Fruit fly (Drosophila melanogaster): ENCODE measurements around the gene Zif.
A peak's percentile ranks its signal among the peaks of the same experiment; 100 is the strongest.

The Zif gene

DNA sequence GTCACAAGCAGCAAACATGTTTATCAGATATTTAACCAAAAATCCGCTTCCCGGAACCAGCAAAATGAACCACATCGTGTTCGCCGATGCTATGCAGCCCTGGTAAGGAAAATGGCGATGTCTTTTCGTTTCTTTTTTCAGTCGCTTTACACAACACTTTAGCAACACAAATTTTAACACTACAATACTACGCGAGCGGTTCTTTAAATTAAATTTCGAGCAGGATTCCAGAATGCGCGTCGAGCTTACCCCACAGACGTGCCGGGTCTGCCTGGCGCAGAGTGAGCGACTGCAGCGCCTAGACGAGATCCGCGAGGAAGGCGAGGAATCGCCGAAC is at the start of gene Zif:
TSS of gene Zif (plus strand) at position 34 of the 337 bp plus-strand sequence.
- no peak for TF ChIP-seq psq (optimal IDR thresholded peaks at IDR 0.05)
- TF ChIP-seq pan (optimal IDR thresholded peaks at IDR 0.05): no peak
- no peak for TF ChIP-seq EcR (GFP tag; optimal IDR thresholded peaks at IDR 0.05)
- no peak for TF ChIP-seq CG8478 (optimal IDR thresholded peaks at IDR 0.05)
- no peak for TF ChIP-seq usp (GFP tag; optimal IDR thresholded peaks at IDR 0.05)
- TF ChIP-seq Dll (optimal IDR thresholded peaks at IDR 0.05): no peak

DNA sequence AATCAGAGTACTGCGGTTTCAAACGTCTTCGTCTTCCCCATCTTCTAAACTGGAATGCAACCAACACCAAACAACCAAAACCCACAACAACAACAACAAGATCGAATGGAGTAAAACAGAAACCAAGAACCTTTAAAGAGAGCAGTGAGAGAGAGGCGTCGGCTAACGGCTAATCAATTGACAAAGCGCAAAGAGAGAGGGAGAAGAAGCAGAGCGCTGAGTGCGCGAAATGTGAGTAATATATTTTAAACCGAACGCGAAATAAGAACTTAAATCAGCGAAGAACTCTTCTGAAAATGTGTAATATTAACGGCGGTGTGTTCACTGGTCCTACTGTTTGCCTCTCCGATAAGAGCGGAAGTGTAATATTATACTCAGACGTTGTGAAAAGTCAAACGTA is 49.3 kb upstream of the Zif start:
- TF ChIP-seq EcR (GFP tag; optimal IDR thresholded peaks at IDR 0.05) (no peak), pan (optimal IDR thresholded peaks at IDR 0.05) (no peak), usp (GFP tag; optimal IDR thresholded peaks at IDR 0.05) (no peak), psq (optimal IDR thresholded peaks at IDR 0.05) (no peak), Dll (optimal IDR thresholded peaks at IDR 0.05) (no peak), CG8478 (optimal IDR thresholded peaks at IDR 0.05) (no peak)

DNA sequence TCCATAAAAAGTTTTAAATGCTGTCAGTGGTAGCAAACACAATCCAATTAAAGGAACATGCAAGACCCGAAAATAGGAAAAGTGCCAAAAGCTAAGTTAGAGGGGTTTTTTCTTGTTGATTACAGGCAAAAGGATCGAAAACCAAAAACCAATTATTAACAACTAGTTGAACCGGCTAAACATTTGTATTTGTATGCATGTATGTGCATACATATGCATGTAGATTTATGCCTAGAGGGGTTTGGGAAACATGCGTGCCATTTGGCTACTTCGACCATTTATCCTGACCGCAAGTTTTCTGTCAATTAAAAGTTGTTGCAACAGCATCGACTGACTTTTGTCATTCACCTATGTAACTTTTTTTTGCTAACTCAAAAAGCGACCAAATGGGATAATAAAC is 48.4 kb upstream of the Zif start:
- TF ChIP-seq CG8478 (optimal IDR thresholded peaks at IDR 0.05): no peak
- TF ChIP-seq psq (optimal IDR thresholded peaks at IDR 0.05): no peak
- TF ChIP-seq pan (optimal IDR thresholded peaks at IDR 0.05): no peak
- no peak for TF ChIP-seq usp (GFP tag; optimal IDR thresholded peaks at IDR 0.05)
- no peak for TF ChIP-seq Dll (optimal IDR thresholded peaks at IDR 0.05)
- no peak for TF ChIP-seq EcR (GFP tag; optimal IDR thresholded peaks at IDR 0.05)

DNA sequence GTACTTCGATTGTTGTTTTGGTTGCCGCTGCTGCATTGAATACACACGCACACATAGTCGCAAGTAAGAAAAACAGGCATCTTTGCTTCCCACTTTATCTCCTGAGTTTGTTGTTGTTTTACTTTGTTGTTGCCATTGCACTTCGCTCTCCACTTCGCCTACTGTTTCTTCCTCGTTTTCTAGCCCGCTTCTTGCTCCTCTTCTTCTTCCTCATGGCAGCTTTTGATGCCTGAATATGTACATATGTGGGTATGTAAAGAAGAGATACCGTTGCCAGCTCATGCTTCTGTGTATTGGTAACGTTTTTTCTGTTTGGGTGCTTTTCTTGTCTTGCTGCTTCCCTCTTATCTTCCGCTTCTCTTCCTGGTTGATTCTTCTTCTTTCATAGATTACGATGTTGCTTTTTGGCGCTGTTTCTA is 47.7 kb upstream of the Zif start:
- peak in 1 of 2 experiments; percentile 62 for TF ChIP-seq EcR (GFP tag; optimal IDR thresholded peaks at IDR 0.05)
- TF ChIP-seq pan (optimal IDR thresholded peaks at IDR 0.05): no peak
- no peak for TF ChIP-seq psq (optimal IDR thresholded peaks at IDR 0.05)
- no peak for TF ChIP-seq usp (GFP tag; optimal IDR thresholded peaks at IDR 0.05)
- TF ChIP-seq Dll (optimal IDR thresholded peaks at IDR 0.05): no peak

DNA sequence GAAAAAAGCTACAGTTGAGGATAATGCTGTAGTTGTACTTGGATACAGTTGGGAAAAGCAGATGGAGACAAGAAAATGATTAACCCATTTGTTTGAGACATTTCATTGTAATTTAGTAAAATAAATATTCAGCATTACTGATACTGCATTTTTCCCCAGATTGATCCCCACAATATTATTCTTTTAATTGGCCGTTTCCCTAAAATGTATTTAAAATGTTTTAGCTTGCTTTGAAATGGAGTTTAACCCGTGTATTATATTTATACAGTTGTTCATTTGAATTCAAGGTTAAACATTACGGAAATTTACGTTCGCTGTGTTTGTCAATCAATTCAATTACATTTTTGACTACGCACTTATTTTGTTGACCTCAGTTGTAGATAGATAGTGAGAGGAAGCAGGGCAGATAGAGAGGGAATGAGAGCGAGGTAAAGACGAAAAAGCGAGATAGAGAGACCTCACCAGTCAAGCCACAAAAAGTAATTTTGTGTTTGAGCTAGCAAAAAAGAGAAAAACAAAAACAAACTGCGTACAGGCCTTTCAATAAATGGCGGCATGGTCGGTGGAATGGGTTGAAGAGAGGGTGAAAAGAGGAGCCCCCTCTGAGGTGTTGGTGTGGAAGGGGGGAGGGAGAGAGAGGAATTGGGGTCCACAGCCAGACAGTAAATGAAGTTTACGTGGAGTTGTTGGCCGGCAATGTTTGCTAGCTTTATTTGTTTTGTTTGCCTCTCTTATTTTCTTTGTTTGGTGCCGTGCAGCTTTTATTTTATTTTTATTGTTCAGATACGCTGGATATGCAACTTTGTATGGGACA is 46.3 kb upstream of the Zif start:
- no peak for TF ChIP-seq Dll (optimal IDR thresholded peaks at IDR 0.05)
- TF ChIP-seq EcR (GFP tag; optimal IDR thresholded peaks at IDR 0.05): peak in 1 of 2 experiments; percentile 81

DNA sequence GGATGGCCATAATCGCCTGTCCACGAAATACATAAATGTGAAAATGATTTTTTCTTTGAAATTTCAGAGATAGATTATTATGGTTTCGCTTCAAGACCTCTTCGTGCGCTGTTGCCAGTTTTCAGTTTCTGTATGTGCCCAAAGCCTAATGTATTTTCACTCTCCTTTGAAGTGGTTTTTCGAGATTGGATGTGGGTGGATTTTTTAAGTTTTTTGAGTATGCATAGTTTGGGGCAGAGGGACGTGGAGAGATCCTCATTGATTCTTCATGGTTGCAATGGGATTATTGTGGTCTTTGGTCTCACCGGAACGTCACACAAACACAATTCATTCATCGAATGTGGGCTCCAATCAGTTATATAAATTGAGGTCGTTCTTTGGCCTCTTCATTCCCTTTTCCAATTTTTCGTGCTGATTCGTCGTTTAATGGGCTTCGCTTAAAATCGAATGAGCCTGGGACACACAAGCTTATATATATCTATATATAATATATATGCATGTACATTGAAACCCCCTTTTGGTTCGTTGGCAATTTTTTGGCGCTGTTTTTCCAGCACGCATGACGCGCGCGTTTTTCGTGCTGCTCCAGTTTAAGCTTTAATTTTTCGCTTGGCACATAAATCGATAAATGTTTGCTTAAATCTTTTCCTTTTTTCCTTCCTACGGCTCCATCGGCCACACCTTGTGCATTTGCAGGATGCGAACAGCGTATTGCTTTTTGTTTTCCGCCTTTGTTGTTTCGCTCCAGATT is 45.3 kb upstream of the Zif start:
- TF ChIP-seq Dll (optimal IDR thresholded peaks at IDR 0.05): no peak
- TF ChIP-seq CG8478 (optimal IDR thresholded peaks at IDR 0.05): no peak
- TF ChIP-seq pan (optimal IDR thresholded peaks at IDR 0.05): no peak
- no peak for TF ChIP-seq usp (GFP tag; optimal IDR thresholded peaks at IDR 0.05)
- TF ChIP-seq psq (optimal IDR thresholded peaks at IDR 0.05): no peak
- no peak for TF ChIP-seq EcR (GFP tag; optimal IDR thresholded peaks at IDR 0.05)

DNA sequence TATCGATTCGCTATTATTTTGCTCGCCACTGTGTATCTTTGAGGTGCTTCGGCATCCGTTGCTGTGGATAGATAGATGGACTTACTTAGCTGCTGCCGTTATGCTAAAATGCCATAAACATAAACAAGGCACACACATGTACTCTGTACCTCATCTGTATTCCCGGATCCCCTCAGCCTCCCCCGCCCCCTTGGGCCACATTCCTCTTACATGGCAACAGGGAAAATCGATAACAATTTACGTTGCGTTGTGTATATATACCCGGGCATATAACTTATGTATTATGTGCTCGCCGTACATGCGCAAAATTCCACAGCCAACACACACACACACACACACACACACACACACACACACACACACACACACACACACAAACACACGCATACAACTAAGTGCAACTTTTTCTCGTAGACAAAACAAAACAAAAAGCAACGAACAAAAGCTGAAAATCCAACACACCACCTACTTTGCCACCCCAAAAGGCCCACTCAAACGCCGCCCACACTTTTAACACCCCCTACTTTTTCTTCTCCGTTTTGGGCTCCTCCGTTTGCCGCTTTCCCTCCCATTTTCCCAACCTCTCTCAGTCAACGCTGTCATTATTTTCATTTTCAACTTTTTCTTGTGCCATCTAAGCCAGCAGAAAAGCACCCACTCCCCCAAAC is 43.0 kb upstream of the Zif start:
- no peak for TF ChIP-seq psq (optimal IDR thresholded peaks at IDR 0.05)
- TF ChIP-seq Dll (optimal IDR thresholded peaks at IDR 0.05): no peak
- TF ChIP-seq EcR (GFP tag; optimal IDR thresholded peaks at IDR 0.05): no peak
- no peak for TF ChIP-seq pan (optimal IDR thresholded peaks at IDR 0.05)
- TF ChIP-seq CG8478 (optimal IDR thresholded peaks at IDR 0.05): no peak

DNA sequence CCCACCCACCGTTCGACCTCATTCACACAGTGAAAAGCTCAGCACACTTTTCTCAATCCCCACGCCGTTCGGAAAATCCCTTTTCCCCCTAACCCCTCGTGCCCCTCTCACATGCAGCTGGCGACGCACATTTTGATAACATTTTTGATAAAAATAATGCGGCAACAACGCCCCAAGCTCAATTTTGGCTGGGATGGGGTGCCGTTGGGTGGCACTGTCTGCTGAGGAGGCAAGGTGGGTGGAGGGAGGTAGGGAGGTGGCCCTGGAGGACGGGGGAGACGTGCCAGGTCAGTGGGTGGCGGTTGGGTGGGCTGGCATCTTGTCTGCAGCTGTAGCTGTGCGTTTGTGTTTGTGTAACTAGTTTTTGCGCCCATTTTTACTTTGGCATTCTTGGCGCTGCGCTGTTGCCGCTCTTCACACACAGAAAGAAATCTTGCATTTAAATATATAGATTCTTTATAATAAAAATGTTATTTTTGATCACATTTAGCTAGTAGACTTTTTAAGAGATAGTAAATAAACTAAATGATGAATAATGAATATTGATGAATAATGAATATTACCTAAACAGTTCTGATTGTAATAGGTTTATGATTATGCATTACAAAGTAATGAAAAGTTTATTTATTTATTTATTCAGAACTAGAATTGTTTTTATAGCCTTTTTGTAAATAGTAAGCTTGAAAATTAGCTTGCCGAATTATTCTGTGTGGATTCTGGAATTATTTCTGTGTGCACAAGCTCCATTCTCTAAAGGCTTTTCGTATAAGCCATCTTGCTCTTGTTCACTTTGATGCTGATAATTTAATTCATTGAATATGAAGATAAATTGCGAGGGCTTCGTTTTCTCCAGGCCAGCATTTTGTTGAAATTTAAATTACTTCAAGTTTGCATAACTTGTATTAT is 42.2 kb upstream of the Zif start:
- TF ChIP-seq usp (GFP tag; optimal IDR thresholded peaks at IDR 0.05): no peak
- no peak for TF ChIP-seq CG8478 (optimal IDR thresholded peaks at IDR 0.05)
- TF ChIP-seq pan (optimal IDR thresholded peaks at IDR 0.05): no peak
- TF ChIP-seq psq (optimal IDR thresholded peaks at IDR 0.05): no peak

DNA sequence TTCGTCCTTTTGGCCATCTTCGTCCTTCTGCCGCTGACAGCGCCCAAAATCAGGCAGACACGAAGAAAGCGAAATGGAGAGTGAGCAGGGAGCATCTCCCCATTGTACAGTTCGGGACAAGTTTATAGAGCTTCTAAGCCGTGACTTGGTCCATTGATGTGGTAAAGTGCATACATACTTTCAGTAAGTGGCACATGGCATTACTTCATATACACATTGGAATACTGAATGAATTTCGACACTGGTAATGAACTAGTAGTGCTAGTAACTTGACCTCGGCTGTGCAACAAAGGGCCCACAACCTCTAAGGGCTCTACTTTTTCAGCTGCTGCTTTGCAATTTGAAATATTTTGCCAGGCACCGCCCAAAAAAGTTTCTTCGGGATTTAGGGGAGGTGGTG is 40.6 kb upstream of the Zif start:
- TF ChIP-seq EcR (GFP tag; optimal IDR thresholded peaks at IDR 0.05) (no peak), CG8478 (optimal IDR thresholded peaks at IDR 0.05) (no peak), psq (optimal IDR thresholded peaks at IDR 0.05) (no peak), pan (optimal IDR thresholded peaks at IDR 0.05) (no peak), usp (GFP tag; optimal IDR thresholded peaks at IDR 0.05) (no peak), Dll (optimal IDR thresholded peaks at IDR 0.05) (no peak)

DNA sequence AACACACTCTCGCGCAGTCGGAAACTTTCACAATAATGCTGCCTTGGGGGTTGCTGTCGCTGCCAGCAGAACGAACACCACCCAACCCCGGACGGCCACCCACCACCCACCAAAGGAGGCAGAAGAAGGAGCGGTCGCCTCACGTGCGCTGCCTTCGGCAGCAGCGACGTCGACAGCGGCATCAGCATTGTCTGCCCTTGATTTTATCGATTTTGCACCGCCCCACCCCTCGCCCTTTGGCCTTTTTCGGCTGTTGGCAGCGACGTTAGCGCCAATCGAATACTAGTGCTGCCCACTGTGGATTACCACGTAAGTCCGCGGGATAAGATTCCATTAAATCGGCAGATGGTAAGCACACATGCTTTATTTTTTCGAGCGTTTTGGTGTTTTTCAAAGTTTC is 37.8 kb upstream of the Zif start:
- no peak for TF ChIP-seq psq (optimal IDR thresholded peaks at IDR 0.05)
- no peak for TF ChIP-seq CG8478 (optimal IDR thresholded peaks at IDR 0.05)

DNA sequence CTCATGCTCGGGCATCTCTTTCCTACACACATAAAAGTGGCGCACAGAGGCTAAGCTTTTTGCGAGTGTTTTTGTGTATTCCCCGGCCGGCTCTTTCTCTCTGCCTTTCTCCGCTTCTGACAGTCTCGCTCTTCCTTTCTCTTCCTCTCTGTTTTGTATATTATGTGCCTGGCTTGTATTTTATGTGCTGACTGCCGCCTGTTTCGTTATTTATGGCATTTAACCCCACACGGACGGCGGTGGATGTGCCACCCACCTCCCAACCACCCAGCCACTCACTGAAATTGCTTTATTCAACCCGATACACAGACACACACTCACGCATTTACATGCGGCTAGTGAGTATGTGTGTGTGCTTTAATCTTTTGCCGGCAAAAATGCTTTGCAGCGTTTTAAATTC is 36.9 kb upstream of the Zif start:
- no peak for TF ChIP-seq pan (optimal IDR thresholded peaks at IDR 0.05)
- TF ChIP-seq usp (GFP tag; optimal IDR thresholded peaks at IDR 0.05): no peak
- no peak for TF ChIP-seq Dll (optimal IDR thresholded peaks at IDR 0.05)
- TF ChIP-seq EcR (GFP tag; optimal IDR thresholded peaks at IDR 0.05): no peak
- no peak for TF ChIP-seq psq (optimal IDR thresholded peaks at IDR 0.05)
- no peak for TF ChIP-seq CG8478 (optimal IDR thresholded peaks at IDR 0.05)
